Worm (Caenorhabditis elegans) whole organism, L1 larva: ENCODE measurements around the gene pac-1.

Experiments
- Y116A8C.19 ChIP-seq: sonication (generic microtip); optimal IDR thresholded peaks from 2 replicates; lab custom pipeline; 2016; ENCODE audit warnings: missing compliant biosample characterization, missing genetic modification characterization, borderline replicate concordance
- aha-1 ChIP-seq: fragments of 150-350 bp; optimal IDR thresholded peaks from 2 replicates; lab custom pipeline; 2014; ENCODE audit warnings: missing biosample characterization, missing genetic modification characterization
- jun-1 ChIP-seq: fragments of 150-350 bp; optimal IDR thresholded peaks from 2 replicates; lab custom pipeline; 2014; ENCODE audit warnings: missing biosample characterization, missing genetic modification reagents, missing genetic modification characterization
- lin-35 ChIP-seq, 2 experiments: fragments of 150-350 bp; optimal IDR thresholded peaks; 2 replicates each; lab custom pipeline; 2014; ENCODE audit warnings: missing biosample characterization in 2 of 2, missing genetic modification characterization in 2 of 2, missing genetic modification reagents in 2 of 2
- tlp-1 ChIP-seq: fragments of 150-350 bp; optimal IDR thresholded peaks from 2 replicates; lab custom pipeline; 2014; ENCODE audit warnings: missing biosample characterization, missing genetic modification characterization
- unc-62 ChIP-seq: fragments of 150-350 bp; optimal IDR thresholded peaks from 2 replicates; lab custom pipeline; 2014; ENCODE audit warnings: missing biosample characterization, missing genetic modification reagents, missing genetic modification characterization

- TF ChIP-seq Y116A8C.19 (tag; lab: Kevin White, UChicago) (no peak), lin-35 (GFP tag; optimal IDR thresholded peaks at IDR 0.05; lab: Kevin White, UChicago) (peak in 1 of 2 experiments; percentile 17), tlp-1 (tag; lab: Kevin White, UChicago) (no peak), aha-1 (tag; lab: Kevin White, UChicago) (no peak), jun-1 (tag; lab: Kevin White, UChicago) (no peak), unc-62 (no peak)
Measured at ce11 chrIII:8449160-8449807, 45.5 kb upstream of the pac-1 start, which contains the start of gene mrpl-32.
